Worm (Caenorhabditis elegans) whole organism, early embryonic: ENCODE data around the gene gsnl-1.

Source experiments
- F13C5.2 ChIP-seq: sonication (generic microtip); optimal IDR thresholded peaks from 2 replicates; lab custom pipeline; 2017; ENCODE audit warnings: mild to moderate bottlenecking, missing genetic modification characterization, inconsistent platforms, missing compliant biosample characterization
- aly-1 ChIP-seq: sonication (generic microtip); optimal IDR thresholded peaks from 2 replicates; lab custom pipeline; 2016; ENCODE audit warnings: missing genetic modification characterization, missing compliant biosample characterization
- ama-1 ChIP-seq: fragments of 150-350 bp; optimal IDR thresholded peaks from 2 replicates; lab custom pipeline; 2014
- ceh-36 ChIP-seq: sonication (generic microtip); optimal IDR thresholded peaks from 2 replicates; lab custom pipeline; 2016; ENCODE audit warnings: missing genetic modification characterization, inconsistent platforms, missing compliant biosample characterization
- ets-7 ChIP-seq: sonication (generic microtip); optimal IDR thresholded peaks from 2 replicates; lab custom pipeline; 2016; ENCODE audit warnings: missing genotype, missing genetic modification characterization, missing compliant biosample characterization
- hmg-4 ChIP-seq: fragments of 200-800 bp; sonication (Bioruptor generic); optimal IDR thresholded peaks from 2 replicates; lab custom pipeline; 2018; ENCODE audit warnings: mild to moderate bottlenecking, missing genetic modification characterization, missing compliant biosample characterization
- hnd-1 ChIP-seq: sonication (generic microtip); optimal IDR thresholded peaks from 2 replicates; lab custom pipeline; 2016; ENCODE audit warnings: missing genetic modification characterization, missing compliant biosample characterization
- sea-1 ChIP-seq: fragments of 200-800 bp; sonication (Bioruptor generic); conservative IDR thresholded peaks from 2 replicates; pipeline ENCODE4 v1.3.6; 2022; ENCODE audit warnings: missing genetic modification characterization, missing compliant biosample characterization
- tbx-37 ChIP-seq: fragments of 200-800 bp; sonication (Bioruptor generic); conservative IDR thresholded peaks from 2 replicates; pipeline ENCODE4 v1.3.6; 2022; ENCODE audit warnings: missing genetic modification reagents, missing genetic modification characterization, missing compliant biosample characterization
- tra-4 ChIP-seq: sonication (generic microtip); optimal IDR thresholded peaks from 2 replicates; lab custom pipeline; 2017; ENCODE audit warnings: missing genetic modification characterization, missing compliant biosample characterization

DNA sequence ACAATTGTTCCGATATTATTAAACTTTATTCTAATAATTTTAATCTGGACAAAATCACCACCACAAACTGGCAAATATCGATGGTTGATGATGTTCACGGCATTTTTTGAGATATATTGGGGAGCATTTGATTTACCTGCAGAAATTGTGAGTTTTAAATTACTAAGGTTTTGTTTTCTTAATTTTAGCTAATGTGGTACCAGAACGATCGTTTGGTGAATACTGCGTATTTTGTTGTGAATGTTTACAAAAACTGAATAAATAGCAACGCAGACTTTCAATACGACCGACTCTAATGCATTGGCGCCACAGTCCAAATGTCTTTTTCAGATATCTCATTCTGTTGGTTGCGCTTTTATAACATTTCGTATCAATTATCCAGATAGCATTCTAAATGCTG, 24.9 kb downstream of the gsnl-1 start:
- no peak for TF ChIP-seq F13C5.2 (tag; lab: Kevin White, UChicago)
- no peak for TF ChIP-seq hnd-1 (tag; lab: Kevin White, UChicago)
- no peak for TF ChIP-seq tra-4 (tag; lab: Kevin White, UChicago)
- no peak for TF ChIP-seq sea-1 (GFP tag; lab: Robert Waterston, UW)
- TF ChIP-seq ama-1 = no peak
- no peak for TF ChIP-seq hmg-4 (GFP tag; lab: Kevin White, UChicago)
- no peak for TF ChIP-seq aly-1 (tag; lab: Kevin White, UChicago)
- TF ChIP-seq tbx-37 (GFP tag; lab: Robert Waterston, UW) = no peak
- no peak for TF ChIP-seq ets-7 (tag; lab: Kevin White, UChicago)
- TF ChIP-seq ceh-36 (tag; lab: Kevin White, UChicago) = no peak
